Fruit fly (Drosophila melanogaster): ENCODE measurements around the gene Hsp110.

dm6 chr3L:14037655-14038644, 1.1 kb downstream of the Hsp110 start:
- TF ChIP-seq Crg-1 (GFP tag; optimal IDR thresholded peaks at IDR 0.05): no peak
- TF ChIP-seq CG14711 (tag; optimal IDR thresholded peaks at IDR 0.05): no peak

Measured in whole organism, adult.